Worm (Caenorhabditis elegans) whole organism, young adult: ENCODE data around the gene smrc-1.

Experiments used
- B0261.1 ChIP-seq: sonication (generic microtip); optimal IDR thresholded peaks from 2 replicates; lab custom pipeline; 2016; ENCODE audit warnings: mild to moderate bottlenecking, missing genetic modification characterization, moderate library complexity, missing compliant biosample characterization
- F10E7.11 ChIP-seq: sonication (generic microtip); optimal IDR thresholded peaks from 2 replicates; lab custom pipeline; 2017; ENCODE audit warnings: mild to moderate bottlenecking, missing genetic modification characterization, moderate library complexity, missing compliant biosample characterization
- F33H1.4 ChIP-seq: fragments of 200-800 bp; sonication (Bioruptor generic); IDR thresholded peaks from 2 replicates; pipeline ENCODE4 v1.3.6; 2022; ENCODE audit warnings: missing genetic modification reagents, missing genetic modification characterization, missing compliant biosample characterization
- T26A5.8 ChIP-seq: sonication (generic microtip); optimal IDR thresholded peaks from 2 replicates; lab custom pipeline; 2016; ENCODE audit warnings: missing genetic modification characterization, missing compliant biosample characterization
- ama-1 ChIP-seq, 3 experiments: fragments of 150-350 bp in 1 of 3; sonication (generic microtip) in 2 of 3; optimal IDR thresholded peaks; 2 replicates each; lab custom pipeline; 2014 to 2018; ENCODE audit warnings: missing biosample characterization in 2 of 3, missing genetic modification characterization in 2 of 3, missing genetic modification reagents in 2 of 3
- efl-1 ChIP-seq: fragments of 150-350 bp; optimal IDR thresholded peaks from 2 replicates; lab custom pipeline; 2014; ENCODE audit warnings: missing biosample characterization, missing genetic modification reagents, missing genetic modification characterization
- lir-1 ChIP-seq: fragments of 200-800 bp; sonication (Bioruptor generic); conservative IDR thresholded peaks from 2 replicates; pipeline ENCODE4 v1.3.6; 2022; ENCODE audit warnings: missing genetic modification reagents, missing genetic modification characterization, missing compliant biosample characterization
- lsy-27 ChIP-seq: sonication (generic microtip); optimal IDR thresholded peaks from 2 replicates; lab custom pipeline; 2017; ENCODE audit warnings: missing genetic modification characterization, mild to moderate bottlenecking, missing compliant biosample characterization, antibody characterized with exemption, missing genotype, borderline replicate concordance; ENCODE audit not compliant: insufficient read depth
- unc-62 ChIP-seq: fragments of 150-350 bp; optimal IDR thresholded peaks from 2 replicates; lab custom pipeline; 2014; ENCODE audit warnings: missing biosample characterization, missing genetic modification reagents, missing genetic modification characterization
- zim-3 ChIP-seq: sonication (generic microtip); optimal IDR thresholded peaks from 2 replicates; lab custom pipeline; 2017; ENCODE audit warnings: mild to moderate bottlenecking, missing genetic modification characterization, moderate library complexity, missing compliant biosample characterization

DNA sequence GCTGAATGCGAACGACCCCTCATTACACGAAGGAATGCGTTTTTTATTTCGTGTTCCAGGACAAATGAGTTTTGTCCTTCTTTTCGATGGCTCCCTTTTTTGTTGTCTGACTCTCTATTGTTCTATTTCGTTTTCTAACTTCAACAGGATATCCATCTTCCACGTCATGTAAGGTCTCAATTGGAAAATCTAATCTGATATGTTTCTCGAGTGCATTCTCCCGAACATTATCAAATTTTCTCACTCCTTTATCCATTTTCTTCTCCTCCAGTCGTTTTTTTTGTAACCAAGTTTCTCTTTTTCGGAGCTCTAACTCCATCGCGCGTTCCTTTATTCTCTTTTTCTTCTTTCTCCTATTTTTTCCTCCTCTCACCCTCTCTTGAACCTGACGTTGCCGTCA, 40.3 kb upstream of the smrc-1 start:
- TF ChIP-seq lir-1 (GFP tag; lab: Robert Waterston, UW) (no peak), efl-1 (no peak), unc-62 (GFP tag; lab: Kevin White, UChicago) (no peak), T26A5.8 (no peak), zim-3 (tag; lab: Kevin White, UChicago) (no peak), B0261.1 (tag; lab: Kevin White, UChicago) (no peak), F10E7.11 (tag; lab: Kevin White, UChicago) (no peak), F33H1.4 (no peak), lsy-27 (no peak), ama-1 (optimal IDR thresholded peaks at IDR 0.05; lab: Kevin White, UChicago) (no peak), ama-1 (GFP tag; optimal IDR thresholded peaks at IDR 0.05; lab: Kevin White, UChicago) (no peak)
